Worm (Caenorhabditis elegans) whole organism, L1 larva: ENCODE data around the gene F16B4.5.

ENCODE experiments used
- ceh-82 ChIP-seq, 3 experiments: fragments of 150-350 bp in 1 of 3; sonication (generic microtip) in 2 of 3; optimal IDR thresholded peaks; 2 replicates each; lab custom pipeline; 2014 to 2017; ENCODE audit warnings: missing biosample characterization in 3 of 3, missing genetic modification characterization in 3 of 3
- egl-27 ChIP-seq, 2 experiments: fragments of 150-350 bp in 1 of 2; sonication (generic microtip); optimal IDR thresholded peaks; 3 replicates each; lab custom pipeline; 2017 to 2018; ENCODE audit warnings: missing biosample characterization in 2 of 2, missing genetic modification characterization in 2 of 2, missing genetic modification reagents in 2 of 2
- elt-2 ChIP-seq: sonication (generic microtip); optimal IDR thresholded peaks from 2 replicates; lab custom pipeline; 2016; ENCODE audit warnings: missing genetic modification characterization, mild to moderate bottlenecking, inconsistent platforms, missing compliant biosample characterization, missing genetic modification reagents
- elt-3 ChIP-seq, 6 experiments: fragments of 150-350 bp in 1 of 6; sonication (generic microtip); optimal IDR thresholded peaks; 2 replicates each; lab custom pipeline; 2017 to 2018; ENCODE audit warnings: missing biosample characterization in 6 of 6, missing genetic modification characterization in 6 of 6, inconsistent platforms in 1 of 6
- hpl-2 ChIP-seq: fragments of 150-350 bp; optimal IDR thresholded peaks from 2 replicates; lab custom pipeline; 2014; ENCODE audit warnings: missing biosample characterization, missing genetic modification reagents, missing genetic modification characterization
- lin-13 ChIP-seq: fragments of 150-350 bp; optimal IDR thresholded peaks from 2 replicates; lab custom pipeline; 2014; ENCODE audit warnings: missing biosample characterization, missing genetic modification reagents, missing genetic modification characterization
- lin-39 ChIP-seq: fragments of 150-350 bp; optimal IDR thresholded peaks from 2 replicates; lab custom pipeline; 2014; ENCODE audit warnings: missing biosample characterization, missing genetic modification reagents, missing genetic modification characterization
- nhr-237 ChIP-seq: fragments of 150-350 bp; optimal IDR thresholded peaks from 2 replicates; lab custom pipeline; 2014; ENCODE audit warnings: missing biosample characterization, missing genetic modification characterization
- pax-3 ChIP-seq: fragments of 200-800 bp; sonication (Bioruptor generic); optimal IDR thresholded peaks from 2 replicates; lab custom pipeline; 2018; ENCODE audit warnings: mild to moderate bottlenecking, missing genetic modification characterization, moderate library complexity, missing compliant biosample characterization
- rnt-1 ChIP-seq: sonication (generic microtip); optimal IDR thresholded peaks from 2 replicates; lab custom pipeline; 2016; ENCODE audit warnings: mild to moderate bottlenecking, missing genetic modification characterization, moderate library complexity, missing compliant biosample characterization
- snpc-4 ChIP-seq: fragments of 150-350 bp; optimal IDR thresholded peaks from 2 replicates; lab custom pipeline; 2014; ENCODE audit warnings: missing biosample characterization, missing genetic modification characterization
- snu-23 ChIP-seq: sonication (generic microtip); optimal IDR thresholded peaks from 2 replicates; lab custom pipeline; 2016; ENCODE audit warnings: missing genetic modification characterization, missing compliant biosample characterization
- tlp-1 ChIP-seq: fragments of 150-350 bp; optimal IDR thresholded peaks from 2 replicates; lab custom pipeline; 2014; ENCODE audit warnings: missing biosample characterization, missing genetic modification characterization

DNA sequence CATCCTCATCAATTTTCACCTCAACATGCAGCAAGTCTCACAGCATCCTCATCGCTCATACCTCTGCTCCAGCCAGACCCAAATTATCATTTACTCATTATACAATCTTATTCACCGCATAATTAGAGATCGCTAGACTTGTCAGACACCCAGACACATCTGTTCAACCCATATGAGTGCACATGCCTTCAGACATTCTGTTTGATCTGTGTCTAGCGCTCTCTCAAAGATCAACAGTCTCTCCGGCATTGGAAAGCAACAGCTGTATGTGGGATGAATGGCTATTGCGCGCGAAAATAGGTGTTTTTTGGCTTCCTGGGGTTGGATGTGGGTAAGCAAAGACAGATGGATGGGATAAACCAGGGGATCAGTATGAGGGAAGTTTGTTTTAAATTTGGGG, 15.6 kb upstream of the F16B4.5 start:
- TF ChIP-seq egl-27 (tag; optimal IDR thresholded peaks at IDR 0.05; lab: Kevin White, UChicago) (no peak), snu-23 (no peak), nhr-237 (tag; lab: Kevin White, UChicago) (no peak), elt-2 (tag; lab: Kevin White, UChicago) (no peak), ceh-82 (tag; optimal IDR thresholded peaks at IDR 0.05; lab: Kevin White, UChicago) (no peak), hpl-2 (GFP tag; lab: Kevin White, UChicago) (no peak), elt-3 (tag; optimal IDR thresholded peaks at IDR 0.05; lab: Kevin White, UChicago) (no peak), lin-13 (no peak), lin-39 (tag; lab: Kevin White, UChicago) (no peak), tlp-1 (tag; lab: Kevin White, UChicago) (no peak), rnt-1 (tag; lab: Kevin White, UChicago) (no peak), pax-3 (tag; lab: Kevin White, UChicago) (no peak), snpc-4 (tag; lab: Kevin White, UChicago) (no peak)
